Worm (Caenorhabditis elegans) whole organism, young adult: ENCODE results near the gene ZK757.2.

Source experiments
- F39B2.1 ChIP-seq: fragments of 200-800 bp; sonication (Bioruptor generic); IDR thresholded peaks from 2 replicates; pipeline ENCODE4 v1.3.6; 2022; ENCODE audit warnings: missing genetic modification reagents, missing genetic modification characterization, missing compliant biosample characterization
- T26A5.8 ChIP-seq: sonication (generic microtip); optimal IDR thresholded peaks from 2 replicates; lab custom pipeline; 2016; ENCODE audit warnings: missing genetic modification characterization, missing compliant biosample characterization
- aptf-3 ChIP-seq: fragments of 200-800 bp; sonication (Bioruptor generic); IDR thresholded peaks from 2 replicates; pipeline ENCODE4 v1.3.6; 2022; ENCODE audit warnings: missing genetic modification characterization, missing compliant biosample characterization
- attf-6 ChIP-seq: fragments of 200-800 bp; sonication (Bioruptor generic); IDR thresholded peaks from 2 replicates; pipeline ENCODE4 v1.3.6; 2022; ENCODE audit warnings: missing genetic modification reagents, missing genetic modification characterization, missing compliant biosample characterization
- bed-1 ChIP-seq: fragments of 200-800 bp; sonication (Bioruptor generic); IDR thresholded peaks from 2 replicates; pipeline ENCODE4 v1.3.6; 2022; ENCODE audit warnings: missing genetic modification reagents, missing genetic modification characterization, missing compliant biosample characterization
- let-526 ChIP-seq: fragments of 200-800 bp; sonication (Bioruptor generic); IDR thresholded peaks from 2 replicates; pipeline ENCODE4 v1.3.6; 2022; ENCODE audit warnings: missing genetic modification reagents, missing genetic modification characterization, missing compliant biosample characterization
- nhr-120 ChIP-seq: fragments of 200-800 bp; sonication (Bioruptor generic); IDR thresholded peaks from 2 replicates; pipeline ENCODE4 v1.3.6; 2022; ENCODE audit warnings: missing genetic modification characterization, missing compliant biosample characterization
- unc-130 ChIP-seq: sonication (generic microtip); optimal IDR thresholded peaks from 2 replicates; lab custom pipeline; 2016; ENCODE audit warnings: missing genetic modification reagents, missing genetic modification characterization, missing compliant biosample characterization

ce11 chrIII:9825073-9825828, 53.5 kb downstream of the ZK757.2 start, which contains the start of gene ZK632.9:
- TF ChIP-seq F39B2.1 (GFP tag; lab: Robert Waterston, UW) (no peak), T26A5.8 (tag; lab: Kevin White, UChicago) (no peak), aptf-3 (GFP tag; lab: Robert Waterston, UW) (no peak), attf-6 (GFP tag; lab: Robert Waterston, UW) (no peak), bed-1 (GFP tag; lab: Robert Waterston, UW) (no peak), nhr-120 (GFP tag; lab: Robert Waterston, UW) (no peak), unc-130 (GFP tag; lab: Kevin White, UChicago) (no peak), let-526 (no peak)
